Fruit fly (Drosophila melanogaster): Measurements from ENCODE around the gene primo-2.

The primo-2 gene

dm6 chr3R:13683624-13684568 lies 27.7 kb downstream of the primo-2 start, which contains the start of gene flfl (continued):
- TF ChIP-seq corto (GFP tag; optimal IDR thresholded peaks at IDR 0.05), result no peak
- TF ChIP-seq pros (GFP tag; optimal IDR thresholded peaks at IDR 0.05), result no peak
- no peak for TF ChIP-seq wor (GFP tag; IDR thresholded peaks at IDR 0.05)
- peak; percentile 23 for TF ChIP-seq ftz-f1 (GFP tag; optimal IDR thresholded peaks at IDR 0.05)
- TF ChIP-seq trem (tag; optimal IDR thresholded peaks at IDR 0.05), result peak; percentile 54
- TF ChIP-seq CG17612 (GFP tag; IDR thresholded peaks at IDR 0.05), result no peak
- no peak for TF ChIP-seq Ada2b (GFP tag; IDR thresholded peaks at IDR 0.05)
- no peak for TF ChIP-seq nerfin-2 (GFP tag; IDR thresholded peaks at IDR 0.05; ENCODE audit: partially characterized antibody)
- TF ChIP-seq CG15601 (tag; optimal IDR thresholded peaks at IDR 0.05), result no peak
- no peak for TF ChIP-seq Hmx (GFP tag; optimal IDR thresholded peaks at IDR 0.05)
- no peak for TF ChIP-seq Stat92E (GFP tag; optimal IDR thresholded peaks at IDR 0.05)
- no peak for TF ChIP-seq inv (GFP tag; IDR thresholded peaks at IDR 0.05; ENCODE audit: partially characterized antibody)
- no peak for TF ChIP-seq CG1647 (GFP tag; optimal IDR thresholded peaks at IDR 0.05)
- no peak for TF ChIP-seq Lim3 (GFP tag; IDR thresholded peaks at IDR 0.05)
- TF ChIP-seq CG33557 (GFP tag; optimal IDR thresholded peaks at IDR 0.05), result peak; percentile 1
- TF ChIP-seq stwl (tag; optimal IDR thresholded peaks at IDR 0.05), result peak; percentile 32
- peak; percentile 100 for TF ChIP-seq Trl (optimal IDR thresholded peaks at IDR 0.05)
- peak; percentile 61 for TF ChIP-seq Trl (GFP tag; optimal IDR thresholded peaks at IDR 0.05)
- TF ChIP-seq D19B (GFP tag; optimal IDR thresholded peaks at IDR 0.05), result no peak
- TF ChIP-seq cwo (GFP tag; optimal IDR thresholded peaks at IDR 0.05), result no peak
- TF ChIP-seq scrt (GFP tag; optimal IDR thresholded peaks at IDR 0.05), result peak; percentile 14
- no peak for TF ChIP-seq Eip74EF (GFP tag; optimal IDR thresholded peaks at IDR 0.05)
- TF ChIP-seq CG17912 (GFP tag; optimal IDR thresholded peaks at IDR 0.05), result no peak
- TF ChIP-seq CG2199 (GFP tag; IDR thresholded peaks at IDR 0.05), result no peak
- no peak for TF ChIP-seq CG32772 (GFP tag; IDR thresholded peaks at IDR 0.05)
- no peak for TF ChIP-seq sisA (GFP tag; IDR thresholded peaks at IDR 0.05)
- TF ChIP-seq CG6689 (GFP tag; IDR thresholded peaks at IDR 0.05), result no peak
- TF ChIP-seq HmgZ (tag; optimal IDR thresholded peaks at IDR 0.05), result peak; percentile 70
- peak; percentile 83 for TF ChIP-seq CG12659 (GFP tag; optimal IDR thresholded peaks at IDR 0.05)
- TF ChIP-seq E2f2 (GFP tag; IDR thresholded peaks at IDR 0.05), result no peak
- no peak for TF ChIP-seq Lhr (GFP tag; optimal IDR thresholded peaks at IDR 0.05)
- TF ChIP-seq Antp (GFP tag; optimal IDR thresholded peaks at IDR 0.05), result no peak
- peak; percentile 35 for TF ChIP-seq CG18764 (GFP tag; optimal IDR thresholded peaks at IDR 0.05)
- TF ChIP-seq CG9932 (GFP tag; IDR thresholded peaks at IDR 0.05), result no peak
- no peak for TF ChIP-seq CG18599 (GFP tag; optimal IDR thresholded peaks at IDR 0.05)
- peak; percentile 24 for TF ChIP-seq maf-S (GFP tag; optimal IDR thresholded peaks at IDR 0.05)
- no peak for TF ChIP-seq CG4328 (GFP tag; optimal IDR thresholded peaks at IDR 0.05)
- TF ChIP-seq twi (tag; optimal IDR thresholded peaks at IDR 0.05), result no peak
- TF ChIP-seq shn (GFP tag; optimal IDR thresholded peaks at IDR 0.05), result no peak
- TF ChIP-seq eyg (GFP tag; optimal IDR thresholded peaks at IDR 0.05), result peak; percentile 3
- TF ChIP-seq Hr51 (GFP tag; optimal IDR thresholded peaks at IDR 0.05), result peak in 1 of 2 experiments; percentile 26
- no peak for TF ChIP-seq Ptx1 (GFP tag; IDR thresholded peaks at IDR 0.05)
- no peak for TF ChIP-seq CG12769 (tag; optimal IDR thresholded peaks at IDR 0.05)
- peak; percentile 33 for TF ChIP-seq CG2120 (GFP tag; optimal IDR thresholded peaks at IDR 0.05)
- TF ChIP-seq Adf1 (GFP tag; IDR thresholded peaks at IDR 0.05), result no peak
- no peak for TF ChIP-seq Rx (GFP tag; IDR thresholded peaks at IDR 0.05)
- TF ChIP-seq vfl (GFP tag; optimal IDR thresholded peaks at IDR 0.05), result no peak
- TF ChIP-seq Fer3 (tag; optimal IDR thresholded peaks at IDR 0.05), result no peak
- no peak for TF ChIP-seq tx (GFP tag; optimal IDR thresholded peaks at IDR 0.05)

Data from whole organism, embryonic.